Worm (Caenorhabditis elegans): ENCODE results near the gene C54C6.11.

ce11 chrIII:3509908-3510307 is 38.2 kb upstream of the C54C6.11 start, which contains the start of the genes M01F1.4 and mrpl-35:
- TF ChIP-seq pha-4 (tag; optimal IDR thresholded peaks at IDR 0.05): no peak
- no peak for TF ChIP-seq nhr-12 (tag; optimal IDR thresholded peaks at IDR 0.05)

All from whole organism, mixed stage, embryonic.